Worm (Caenorhabditis elegans): ENCODE measurements around the gene ced-11.

ce11 chrIII:9145765-9146164 lies 26.4 kb downstream of the ced-11 start, which contains the start of gene ZK512.8:
- no peak for TF ChIP-seq ama-1 (optimal IDR thresholded peaks at IDR 0.05)
- no peak for TF ChIP-seq B0310.2 (tag; optimal IDR thresholded peaks at IDR 0.05)
- no peak for TF ChIP-seq pes-1 (GFP tag; IDR thresholded peaks at IDR 0.05)
- no peak for TF ChIP-seq hmg-4 (GFP tag; optimal IDR thresholded peaks at IDR 0.05)
- no peak for TF ChIP-seq tbx-11 (GFP tag; IDR thresholded peaks at IDR 0.05)
